Worm (Caenorhabditis elegans) whole organism, L1 larva: ENCODE measurements around the gene C33A12.3.
A peak's percentile ranks its signal among the peaks of the same experiment; 100 is the strongest.

Source experiments
- C16A3.4 ChIP-seq: fragments of 150-350 bp; optimal IDR thresholded peaks from 2 replicates; lab custom pipeline; 2014; ENCODE audit warnings: missing biosample characterization, missing genetic modification characterization
- C34B4.2 ChIP-seq: sonication (generic microtip); optimal IDR thresholded peaks from 2 replicates; lab custom pipeline; 2017; ENCODE audit warnings: mild to moderate bottlenecking, missing genetic modification characterization, missing compliant biosample characterization
- aha-1 ChIP-seq: fragments of 150-350 bp; optimal IDR thresholded peaks from 2 replicates; lab custom pipeline; 2014; ENCODE audit warnings: missing biosample characterization, missing genetic modification characterization
- alr-1 ChIP-seq: fragments of 200-800 bp; sonication (Bioruptor generic); optimal IDR thresholded peaks from 2 replicates; lab custom pipeline; 2018; ENCODE audit warnings: borderline replicate concordance, mild to moderate bottlenecking, missing genetic modification characterization, missing compliant biosample characterization
- aly-2 ChIP-seq: fragments of 150-350 bp; optimal IDR thresholded peaks from 2 replicates; lab custom pipeline; 2014; ENCODE audit warnings: missing biosample characterization, missing genetic modification characterization
- blmp-1 ChIP-seq: fragments of 150-350 bp; optimal IDR thresholded peaks from 2 replicates; lab custom pipeline; 2014; ENCODE audit warnings: missing biosample characterization, missing genetic modification characterization
- ceh-8 ChIP-seq: fragments of 200-800 bp; sonication (Bioruptor generic); optimal IDR thresholded peaks from 2 replicates; lab custom pipeline; 2018; ENCODE audit warnings: mild to moderate bottlenecking, missing genetic modification characterization, moderate library complexity, missing compliant biosample characterization
- ceh-82 ChIP-seq, 3 experiments: fragments of 150-350 bp in 1 of 3; sonication (generic microtip) in 2 of 3; optimal IDR thresholded peaks; 2 replicates each; lab custom pipeline; 2014 to 2017; ENCODE audit warnings: missing biosample characterization in 3 of 3, missing genetic modification characterization in 3 of 3
- ceh-90 ChIP-seq: sonication (generic microtip); optimal IDR thresholded peaks from 2 replicates; lab custom pipeline; 2016; ENCODE audit warnings: missing genetic modification characterization, missing compliant biosample characterization
- ces-1 ChIP-seq: fragments of 150-350 bp; optimal IDR thresholded peaks from 2 replicates; lab custom pipeline; 2014; ENCODE audit warnings: missing biosample characterization, missing genetic modification reagents, missing genetic modification characterization
- dpl-1 ChIP-seq, 3 experiments: fragments of 150-350 bp in 2 of 3; sonication (generic microtip) in 1 of 3; optimal IDR thresholded peaks; 2 replicates each; lab custom pipeline; 2014 to 2017; ENCODE audit warnings: missing biosample characterization in 3 of 3, missing genetic modification characterization in 3 of 3, missing genetic modification reagents in 3 of 3
- efl-3 ChIP-seq: fragments of 200-800 bp; sonication (Bioruptor generic); optimal IDR thresholded peaks from 2 replicates; lab custom pipeline; 2018; ENCODE audit warnings: mild to moderate bottlenecking, missing genetic modification characterization, missing compliant biosample characterization
- elt-2 ChIP-seq: sonication (generic microtip); optimal IDR thresholded peaks from 2 replicates; lab custom pipeline; 2016; ENCODE audit warnings: missing genetic modification characterization, mild to moderate bottlenecking, inconsistent platforms, missing compliant biosample characterization, missing genetic modification reagents
- elt-3 ChIP-seq, 6 experiments: fragments of 150-350 bp in 1 of 6; sonication (generic microtip); optimal IDR thresholded peaks; 2 replicates each; lab custom pipeline; 2017 to 2018; ENCODE audit warnings: missing biosample characterization in 6 of 6, missing genetic modification characterization in 6 of 6, inconsistent platforms in 1 of 6
- fkh-10 ChIP-seq: sonication (generic microtip); optimal IDR thresholded peaks from 2 replicates; lab custom pipeline; 2017; ENCODE audit warnings: missing biosample characterization, missing genetic modification reagents, missing genetic modification characterization
- fkh-4 ChIP-seq: sonication (generic microtip); optimal IDR thresholded peaks from 2 replicates; lab custom pipeline; 2016; ENCODE audit warnings: missing compliant biosample characterization, missing genetic modification characterization, borderline replicate concordance
- fkh-8 ChIP-seq: sonication (generic microtip); optimal IDR thresholded peaks from 2 replicates; lab custom pipeline; 2016; ENCODE audit warnings: mild to moderate bottlenecking, missing genetic modification characterization, missing compliant biosample characterization
- fos-1 ChIP-seq: fragments of 150-350 bp; optimal IDR thresholded peaks from 2 replicates; lab custom pipeline; 2014; ENCODE audit warnings: missing biosample characterization, missing genetic modification characterization
- grh-1 ChIP-seq: fragments of 200-800 bp; sonication (Bioruptor generic); IDR thresholded peaks from 2 replicates; pipeline ENCODE4 v1.3.6; 2022; ENCODE audit warnings: missing genetic modification reagents, missing genetic modification characterization, missing compliant biosample characterization
- hlh-4 ChIP-seq: sonication (generic microtip); optimal IDR thresholded peaks from 2 replicates; lab custom pipeline; 2016; ENCODE audit warnings: mild to moderate bottlenecking, missing genetic modification characterization, missing compliant biosample characterization
- isw-1 ChIP-seq: fragments of 200-800 bp; sonication (Bioruptor generic); IDR thresholded peaks from 2 replicates; pipeline ENCODE4 v1.3.6; 2022; ENCODE audit warnings: missing genetic modification characterization, missing compliant biosample characterization
- lin-14 ChIP-seq: fragments of 200-800 bp; sonication (Bioruptor generic); optimal IDR thresholded peaks from 2 replicates; lab custom pipeline; 2018; ENCODE audit warnings: mild to moderate bottlenecking, missing genetic modification characterization, moderate library complexity, missing compliant biosample characterization
- lin-39 ChIP-seq: fragments of 150-350 bp; optimal IDR thresholded peaks from 2 replicates; lab custom pipeline; 2014; ENCODE audit warnings: missing biosample characterization, missing genetic modification reagents, missing genetic modification characterization
- lir-3 ChIP-seq: sonication (generic microtip); optimal IDR thresholded peaks from 2 replicates; lab custom pipeline; 2016; ENCODE audit warnings: mild to moderate bottlenecking, missing genetic modification characterization, moderate library complexity, missing compliant biosample characterization; ENCODE audit not compliant: poor library complexity
- lsy-2 ChIP-seq, 2 experiments: fragments of 150-350 bp; optimal IDR thresholded peaks; 2 replicates each; lab custom pipeline; 2014; ENCODE audit warnings: missing biosample characterization in 2 of 2, missing genetic modification characterization in 2 of 2
- nhr-12 ChIP-seq: sonication (generic microtip); optimal IDR thresholded peaks from 2 replicates; lab custom pipeline; 2017; ENCODE audit warnings: missing biosample characterization, missing genetic modification characterization
- nhr-20 ChIP-seq: sonication (generic microtip); optimal IDR thresholded peaks from 2 replicates; lab custom pipeline; 2016; ENCODE audit warnings: mild to moderate bottlenecking, missing genetic modification characterization, missing compliant biosample characterization
- nhr-28 ChIP-seq: fragments of 150-350 bp; optimal IDR thresholded peaks from 2 replicates; lab custom pipeline; 2014; ENCODE audit warnings: missing biosample characterization, missing genetic modification characterization
- nhr-71 ChIP-seq: sonication (generic microtip); optimal IDR thresholded peaks from 2 replicates; lab custom pipeline; 2016; ENCODE audit warnings: mild to moderate bottlenecking, missing genetic modification characterization, moderate library complexity, missing compliant biosample characterization
- nhr-77 ChIP-seq: fragments of 150-350 bp; optimal IDR thresholded peaks from 2 replicates; lab custom pipeline; 2014; ENCODE audit warnings: missing biosample characterization, missing genetic modification characterization
- nhr-84 ChIP-seq: sonication (generic microtip); optimal IDR thresholded peaks from 2 replicates; lab custom pipeline; 2017; ENCODE audit warnings: missing biosample characterization, missing genetic modification characterization
- nhr-85 ChIP-seq: sonication (generic microtip); peaks from one replicate; lab custom pipeline; 2016; ENCODE audit warnings: missing genetic modification characterization, inconsistent platforms, missing compliant biosample characterization
- nhr-90 ChIP-seq: sonication (generic microtip); optimal IDR thresholded peaks from 2 replicates; lab custom pipeline; 2016; ENCODE audit warnings: mild to moderate bottlenecking, missing genetic modification characterization, missing compliant biosample characterization; ENCODE audit not compliant: poor library complexity
- rnt-1 ChIP-seq: sonication (generic microtip); optimal IDR thresholded peaks from 2 replicates; lab custom pipeline; 2016; ENCODE audit warnings: mild to moderate bottlenecking, missing genetic modification characterization, moderate library complexity, missing compliant biosample characterization
- skn-1 ChIP-seq: fragments of 150-350 bp; optimal IDR thresholded peaks from 2 replicates; lab custom pipeline; 2014; ENCODE audit warnings: missing biosample characterization, missing genetic modification characterization
- snu-23 ChIP-seq: sonication (generic microtip); optimal IDR thresholded peaks from 2 replicates; lab custom pipeline; 2016; ENCODE audit warnings: missing genetic modification characterization, missing compliant biosample characterization
- sptf-1 ChIP-seq: fragments of 150-350 bp; optimal IDR thresholded peaks from 2 replicates; lab custom pipeline; 2014; ENCODE audit warnings: missing biosample characterization, missing genetic modification characterization
- sup-37 ChIP-seq: fragments of 200-800 bp; sonication (Bioruptor generic); optimal IDR thresholded peaks from 2 replicates; lab custom pipeline; 2018; ENCODE audit warnings: mild to moderate bottlenecking, missing genetic modification characterization, missing compliant biosample characterization
- swsn-7 ChIP-seq: sonication (generic microtip); optimal IDR thresholded peaks from 2 replicates; lab custom pipeline; 2016; ENCODE audit warnings: missing genetic modification characterization, missing compliant biosample characterization
- tbx-2 ChIP-seq: sonication (generic microtip); optimal IDR thresholded peaks from 2 replicates; lab custom pipeline; 2016; ENCODE audit warnings: missing genetic modification characterization, missing compliant biosample characterization
- tlp-1 ChIP-seq: fragments of 150-350 bp; optimal IDR thresholded peaks from 2 replicates; lab custom pipeline; 2014; ENCODE audit warnings: missing biosample characterization, missing genetic modification characterization
- unc-30 ChIP-seq: sonication (generic microtip); optimal IDR thresholded peaks from 2 replicates; lab custom pipeline; 2017; ENCODE audit warnings: missing biosample characterization, missing genetic modification characterization
- unc-86 ChIP-seq: sonication (generic microtip); optimal IDR thresholded peaks from 2 replicates; lab custom pipeline; 2016; ENCODE audit warnings: missing genetic modification characterization, missing compliant biosample characterization
- unc-98 ChIP-seq: fragments of 200-800 bp; sonication (Bioruptor generic); IDR thresholded peaks from 2 replicates; pipeline ENCODE4 v1.3.6; 2022; ENCODE audit warnings: missing genetic modification characterization, missing compliant biosample characterization
- vab-15 ChIP-seq: sonication (generic microtip); optimal IDR thresholded peaks from 2 replicates; lab custom pipeline; 2017; ENCODE audit warnings: missing genotype, mild to moderate bottlenecking, missing genetic modification characterization, missing compliant biosample characterization
- zip-4 ChIP-seq: fragments of 200-800 bp; sonication (Bioruptor generic); optimal IDR thresholded peaks from 2 replicates; lab custom pipeline; 2018; ENCODE audit warnings: mild to moderate bottlenecking, missing genetic modification characterization, moderate library complexity, missing compliant biosample characterization
- ztf-4 ChIP-seq: fragments of 150-350 bp; optimal IDR thresholded peaks from 2 replicates; lab custom pipeline; 2014; ENCODE audit warnings: missing biosample characterization, missing genetic modification characterization

The C33A12.3 gene

DNA sequence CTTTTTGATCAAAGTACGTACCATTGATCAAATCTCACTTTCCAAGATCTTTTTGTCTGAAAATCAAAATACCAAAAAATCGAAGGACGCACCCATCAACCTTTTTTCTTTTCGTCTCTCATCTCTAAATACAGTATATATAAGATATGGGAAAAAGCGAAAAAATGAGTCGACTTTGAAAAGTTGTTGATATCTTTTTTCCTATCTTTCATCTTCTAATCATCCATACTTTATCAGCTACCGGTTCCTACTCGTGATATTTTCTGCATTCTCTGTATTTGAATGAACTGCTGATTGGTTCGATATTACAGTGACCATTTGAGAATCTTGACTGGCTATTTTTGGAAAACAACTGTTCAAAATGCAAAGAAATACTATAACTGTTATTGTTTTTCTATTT, 4.0 kb upstream of the C33A12.3 start, which contains the start of gene C33A12.19 (continued):
- TF ChIP-seq ceh-90 (tag; lab: Kevin White, UChicago) (no peak), blmp-1 (tag; lab: Kevin White, UChicago) (peak; percentile 65), tlp-1 (tag; lab: Kevin White, UChicago) (no peak), lsy-2 (tag; optimal IDR thresholded peaks at IDR 0.05; lab: Kevin White, UChicago) (peak; percentile 20 to 70), snu-23 (GFP tag; lab: Kevin White, UChicago) (peak; percentile 46), lir-3 (tag; lab: Kevin White, UChicago) (no peak), lin-14 (peak; percentile 68), C16A3.4 (tag; lab: Kevin White, UChicago) (peak; percentile 3), tbx-2 (peak; percentile 28), fkh-4 (tag; lab: Kevin White, UChicago) (no peak), nhr-84 (tag; lab: Kevin White, UChicago) (no peak), fkh-10 (no peak)
- TF ChIP-seq, all 84 proteins: peak for 17

DNA sequence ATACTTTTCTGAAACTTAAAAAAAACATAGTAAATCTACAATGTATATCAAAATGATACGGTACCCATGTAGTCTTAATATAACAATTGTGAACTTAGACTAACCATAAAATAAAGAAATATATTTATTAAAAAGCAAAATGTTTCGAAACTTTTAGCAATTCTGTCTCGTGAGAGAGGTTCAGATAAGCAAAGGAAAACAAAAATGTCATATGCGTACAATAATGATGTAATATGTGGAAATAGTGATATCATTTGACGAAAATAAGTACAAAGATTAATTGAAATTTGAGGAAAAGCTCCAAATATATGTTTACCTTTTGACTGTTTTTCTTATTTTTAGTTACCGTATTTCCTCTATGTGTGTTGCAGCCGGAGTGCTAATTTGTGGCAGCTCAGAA, 1.3 kb upstream of the C33A12.3 start:
- TF ChIP-seq elt-2 (tag; lab: Kevin White, UChicago) (peak; percentile 47), skn-1 (tag; lab: Kevin White, UChicago) (peak; percentile 54), grh-1 (GFP tag; lab: Robert Waterston, UW) (no peak), C34B4.2 (tag; lab: Kevin White, UChicago) (no peak), nhr-84 (tag; lab: Kevin White, UChicago) (no peak), blmp-1 (tag; lab: Kevin White, UChicago) (no peak), unc-86 (tag; lab: Kevin White, UChicago) (no peak), nhr-85 (peak; percentile 44), nhr-20 (no peak), nhr-71 (peak; percentile 11)

ce11 chrIV:9513360-9513777, 567 bp upstream of the C33A12.3 start:
- no peak for TF ChIP-seq efl-3 (GFP tag; lab: Kevin White, UChicago)
- no peak for TF ChIP-seq hlh-4 (tag; lab: Kevin White, UChicago)
- TF ChIP-seq tlp-1 (tag; lab: Kevin White, UChicago) = no peak
- TF ChIP-seq sup-37 (GFP tag; lab: Kevin White, UChicago) = no peak
- TF ChIP-seq nhr-90 = peak; percentile 45
- peak; percentile 33 for TF ChIP-seq rnt-1
- no peak for TF ChIP-seq ces-1 (GFP tag; lab: Kevin White, UChicago)
- TF ChIP-seq swsn-7 (tag; lab: Kevin White, UChicago) = peak; percentile 44
- no peak for TF ChIP-seq fkh-10
- peak; percentile 15 for TF ChIP-seq ztf-4 (tag; lab: Kevin White, UChicago)
- TF ChIP-seq zip-4 (GFP tag; lab: Kevin White, UChicago) = no peak
- no peak for TF ChIP-seq ceh-90 (tag; lab: Kevin White, UChicago)
- no peak for TF ChIP-seq aha-1 (tag; lab: Kevin White, UChicago)
- TF ChIP-seq dpl-1 (GFP tag; optimal IDR thresholded peaks at IDR 0.05; lab: Kevin White, UChicago) = peak in 2 of 3 experiments; percentile 33 to 37
- no peak for TF ChIP-seq nhr-28 (tag; lab: Kevin White, UChicago)
- TF ChIP-seq fos-1 (tag; lab: Kevin White, UChicago) = no peak
- no peak for TF ChIP-seq nhr-77 (tag; lab: Kevin White, UChicago)
- peak; percentile 79 for TF ChIP-seq nhr-85
- TF ChIP-seq sptf-1 = no peak
- TF ChIP-seq fkh-8 (tag; lab: Kevin White, UChicago) = no peak
- no peak for TF ChIP-seq unc-98
- TF ChIP-seq elt-3 (tag; optimal IDR thresholded peaks at IDR 0.05; lab: Kevin White, UChicago) = peak in 1 of 6 experiments; percentile 51
- TF ChIP-seq isw-1 (GFP tag; lab: Robert Waterston, UW) = peak; percentile 18; the same call in 1 of the 2 replicates
- peak; percentile 100 for TF ChIP-seq blmp-1 (tag; lab: Kevin White, UChicago)
- no peak for TF ChIP-seq ceh-82 (tag; optimal IDR thresholded peaks at IDR 0.05; lab: Kevin White, UChicago)
- no peak for TF ChIP-seq unc-30 (tag; lab: Kevin White, UChicago)
- TF ChIP-seq nhr-20 = peak; percentile 77
- TF ChIP-seq lir-3 (tag; lab: Kevin White, UChicago) = peak; percentile 36
- peak; percentile 48 to 63 for TF ChIP-seq lsy-2 (tag; optimal IDR thresholded peaks at IDR 0.05; lab: Kevin White, UChicago)
- TF ChIP-seq alr-1 (tag; lab: Kevin White, UChicago) = no peak
- no peak for TF ChIP-seq ceh-8
- TF ChIP-seq nhr-12 (tag; lab: Kevin White, UChicago) = no peak
- no peak for TF ChIP-seq lin-39
- TF ChIP-seq nhr-71 = peak; percentile 60
- TF ChIP-seq aly-2 (tag; lab: Kevin White, UChicago) = no peak
- peak; percentile 41 for TF ChIP-seq C16A3.4 (tag; lab: Kevin White, UChicago)
- TF ChIP-seq vab-15 (tag; lab: Kevin White, UChicago) = no peak
